Fruit fly (Drosophila melanogaster): Measurements from ENCODE around the gene IntS10.

IntS10 gene

DNA sequence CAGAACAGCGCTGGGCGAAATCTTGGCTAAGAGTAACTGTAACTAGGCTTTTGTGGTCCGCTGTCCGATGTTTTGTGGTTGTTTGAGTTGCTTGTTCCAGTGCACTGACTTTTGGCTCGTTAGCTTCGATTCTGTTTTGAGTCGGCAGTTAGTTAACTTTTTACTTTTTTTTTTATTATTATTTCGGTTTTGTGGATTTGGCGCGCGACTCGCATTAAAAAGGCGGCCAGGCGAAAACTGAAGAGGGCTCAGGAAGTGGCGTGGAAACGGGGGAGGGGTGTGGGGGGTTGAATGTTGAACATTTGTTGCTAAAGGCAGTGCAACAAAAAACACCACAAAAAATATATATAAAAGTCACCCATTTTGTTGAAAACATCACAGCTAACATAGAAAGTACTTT, 23.1 kb upstream of the IntS10 start:
- TF ChIP-seq CG16779 (tag; optimal IDR thresholded peaks at IDR 0.05) (no peak), CG6163 (GFP tag; IDR thresholded peaks at IDR 0.05) (0 out of 3 replicates have a peak, but pooled peaks have one; percentile 11), CG31627 (GFP tag; optimal IDR thresholded peaks at IDR 0.05) (no peak), CG6276 (GFP tag; optimal IDR thresholded peaks at IDR 0.05) (no peak)

DNA sequence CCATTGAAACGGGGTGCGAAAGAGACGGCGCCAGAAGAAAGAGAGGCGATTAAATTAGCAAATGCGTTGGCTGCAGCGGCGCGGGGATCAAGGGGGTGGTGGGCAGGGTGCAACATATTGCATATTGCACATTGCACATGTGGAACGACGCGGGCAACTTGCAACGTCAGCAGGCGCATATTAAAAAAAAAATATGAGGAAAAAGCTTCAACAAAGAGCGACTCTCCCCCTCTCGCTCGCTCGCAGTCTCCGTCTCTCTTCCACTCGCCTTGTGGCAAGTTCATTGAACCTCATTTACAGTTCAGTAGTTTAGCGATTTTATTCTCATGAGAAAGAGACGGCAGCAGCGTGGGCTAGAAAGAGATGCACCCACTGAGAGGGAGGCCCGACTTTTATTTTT, 22.5 kb upstream of the IntS10 start:
- TF ChIP-seq eg (GFP tag; IDR thresholded peaks at IDR 0.05) (peak; percentile 29; the same call in 1 of the 3 replicates), dsx (GFP tag; optimal IDR thresholded peaks at IDR 0.05; ENCODE audit: poor library complexity, severe bottlenecking) (peak; percentile 22), Eip78C (GFP tag) (peak; percentile 22), svp (GFP tag) (peak; percentile 0), ss (GFP tag; optimal IDR thresholded peaks at IDR 0.05) (peak in 1 of 2 experiments; percentile 19), Eip75B (GFP tag; optimal IDR thresholded peaks at IDR 0.05) (no peak), CG6276 (GFP tag; optimal IDR thresholded peaks at IDR 0.05) (peak; percentile 25), CG8319 (GFP tag; optimal IDR thresholded peaks at IDR 0.05) (no peak)

DNA sequence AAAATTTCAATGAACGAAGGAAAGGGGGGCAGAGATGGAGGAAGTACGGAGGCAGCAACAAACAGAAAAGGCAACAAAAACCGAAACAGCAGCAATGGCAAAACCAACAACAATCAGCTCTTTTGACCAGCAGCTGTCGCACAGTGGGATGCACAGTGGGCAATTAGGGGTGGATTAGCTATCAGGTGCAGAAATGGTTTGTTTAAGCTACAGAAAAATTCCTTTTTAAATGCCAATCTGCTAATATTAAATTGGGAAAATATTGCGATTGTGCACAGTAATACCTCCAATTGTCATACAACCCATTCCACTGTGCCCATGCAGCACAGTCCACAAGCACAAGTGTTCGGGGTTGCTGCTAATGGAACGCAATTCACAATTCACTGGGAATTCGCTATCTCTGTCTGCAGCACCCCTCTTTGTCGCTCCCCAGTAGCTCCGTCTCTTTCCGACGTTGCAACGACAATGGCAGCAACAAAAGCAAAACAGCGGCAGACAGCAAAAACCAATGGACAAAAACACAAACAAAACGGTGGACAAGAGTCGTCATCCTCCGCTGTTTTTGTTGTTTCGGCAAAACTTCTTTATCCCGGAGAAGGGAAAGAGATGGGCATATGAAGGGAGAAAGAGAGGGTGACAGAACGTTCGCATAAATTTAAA, 21.4 kb upstream of the IntS10 start:
- TF ChIP-seq CG16779 (tag; optimal IDR thresholded peaks at IDR 0.05) (peak; percentile 96), achi (GFP tag; optimal IDR thresholded peaks at IDR 0.05) (peak; percentile 99), Sox14 (GFP tag; optimal IDR thresholded peaks at IDR 0.05) (peak; percentile 99), dsx (GFP tag; optimal IDR thresholded peaks at IDR 0.05; ENCODE audit: poor library complexity, severe bottlenecking) (peak; percentile 96), net (GFP tag; optimal IDR thresholded peaks at IDR 0.05) (peak; percentile 99), Hr38 (GFP tag; optimal IDR thresholded peaks at IDR 0.05) (peak; percentile 97), eg (GFP tag; IDR thresholded peaks at IDR 0.05) (peak; percentile 99), CG32006 (GFP tag; optimal IDR thresholded peaks at IDR 0.05) (peak; percentile 99), CG4318 (GFP tag; optimal IDR thresholded peaks at IDR 0.05) (peak; percentile 98), CG1621 (tag; optimal IDR thresholded peaks at IDR 0.05) (peak; percentile 99), CG6792 (GFP tag; optimal IDR thresholded peaks at IDR 0.05) (peak; percentile 99), CG11762 (GFP tag; optimal IDR thresholded peaks at IDR 0.05; ENCODE audit: insufficient read depth) (peak; percentile 97), CG10631 (GFP tag; optimal IDR thresholded peaks at IDR 0.05) (peak; percentile 99), Hr39 (GFP tag; optimal IDR thresholded peaks at IDR 0.05) (peak; percentile 99), CG6163 (GFP tag; IDR thresholded peaks at IDR 0.05) (peak; percentile 99), CG6854 (GFP tag; optimal IDR thresholded peaks at IDR 0.05) (peak; percentile 91), CG7368 (GFP tag; optimal IDR thresholded peaks at IDR 0.05) (peak; percentile 98), Gug (GFP tag; IDR thresholded peaks at IDR 0.05) (peak; percentile 98), CG8119 (GFP tag; IDR thresholded peaks at IDR 0.05) (peak; percentile 99), CG3032 (tag; optimal IDR thresholded peaks at IDR 0.05) (peak; percentile 93), ss (GFP tag; optimal IDR thresholded peaks at IDR 0.05) (peak; percentile 88 to 98), esn (GFP tag; optimal IDR thresholded peaks at IDR 0.05) (peak; percentile 99), Lpt (GFP tag; optimal IDR thresholded peaks at IDR 0.05) (peak; percentile 99), CG11902 (GFP tag; optimal IDR thresholded peaks at IDR 0.05) (peak; percentile 98), CG3919 (GFP tag; optimal IDR thresholded peaks at IDR 0.05) (peak; percentile 98), Smox (GFP tag; optimal IDR thresholded peaks at IDR 0.05) (peak; percentile 99), CG6808 (GFP tag; optimal IDR thresholded peaks at IDR 0.05) (peak; percentile 89), fd85E (GFP tag; optimal IDR thresholded peaks at IDR 0.05) (peak; percentile 92), CG6276 (GFP tag; optimal IDR thresholded peaks at IDR 0.05) (peak; percentile 94), Sox102F (GFP tag; optimal IDR thresholded peaks at IDR 0.05) (peak; percentile 99), CG8632 (GFP tag; optimal IDR thresholded peaks at IDR 0.05) (peak; percentile 98), CG10669 (GFP tag; optimal IDR thresholded peaks at IDR 0.05) (peak; percentile 95), Hr4 (GFP tag; optimal IDR thresholded peaks at IDR 0.05) (peak; percentile 99), vri (GFP tag; optimal IDR thresholded peaks at IDR 0.05) (peak; percentile 98), CG15336 (GFP tag; IDR thresholded peaks at IDR 0.05) (peak; percentile 99), CG8319 (GFP tag; optimal IDR thresholded peaks at IDR 0.05) (peak; percentile 99), dac (GFP tag; optimal IDR thresholded peaks at IDR 0.05) (peak; percentile 98), Sox15 (GFP tag; optimal IDR thresholded peaks at IDR 0.05) (peak; percentile 99), Eip78C (GFP tag) (peak; percentile 100), Ets21C (GFP tag; optimal IDR thresholded peaks at IDR 0.05) (peak; percentile 99), Ets96B (tag; optimal IDR thresholded peaks at IDR 0.05) (peak; percentile 95), topi (GFP tag; optimal IDR thresholded peaks at IDR 0.05) (peak; percentile 98)

All from whole organism, prepupa.